Worm (Caenorhabditis elegans) whole organism, mixed stage, embryonic: ENCODE data around the gene clec-243.

Experiments
- M03D4.4 ChIP-seq: sonication (generic microtip); optimal IDR thresholded peaks from 2 replicates; lab custom pipeline; 2017; ENCODE audit warnings: mild to moderate bottlenecking, missing genetic modification characterization, missing compliant biosample characterization
- bed-3 ChIP-seq: fragments of 200-800 bp; sonication (Bioruptor generic); optimal IDR thresholded peaks from 3 replicates; lab custom pipeline; 2018; ENCODE audit warnings: mild to moderate bottlenecking, missing genetic modification characterization, moderate library complexity, missing compliant biosample characterization
- ceh-39 ChIP-seq: fragments of 150-350 bp; optimal IDR thresholded peaks from 2 replicates; lab custom pipeline; 2014; ENCODE audit warnings: missing biosample characterization, missing genetic modification characterization
- ceh-43 ChIP-seq: fragments of 200-800 bp; sonication (Bioruptor generic); optimal IDR thresholded peaks from 2 replicates; lab custom pipeline; 2018; ENCODE audit warnings: mild to moderate bottlenecking, missing genetic modification characterization, moderate library complexity, missing compliant biosample characterization
- ceh-83 ChIP-seq: fragments of 200-800 bp; sonication (Bioruptor generic); optimal IDR thresholded peaks from 2 replicates; lab custom pipeline; 2018; ENCODE audit warnings: mild to moderate bottlenecking, missing genetic modification characterization, missing compliant biosample characterization
- ces-1 ChIP-seq: fragments of 150-350 bp; optimal IDR thresholded peaks from 2 replicates; lab custom pipeline; 2014; ENCODE audit warnings: missing biosample characterization, missing genetic modification reagents, missing genetic modification characterization
- cnd-1 ChIP-seq: fragments of 200-800 bp; sonication (Bioruptor generic); optimal IDR thresholded peaks from 2 replicates; lab custom pipeline; 2018; ENCODE audit warnings: mild to moderate bottlenecking, missing genetic modification characterization, missing compliant biosample characterization
- drap-1 ChIP-seq: fragments of 200-800 bp; sonication (Bioruptor generic); optimal IDR thresholded peaks from 3 replicates; lab custom pipeline; 2018; ENCODE audit warnings: mild to moderate bottlenecking, missing genetic modification characterization, missing compliant biosample characterization
- elt-1 ChIP-seq: sonication (generic microtip); optimal IDR thresholded peaks from 2 replicates; lab custom pipeline; 2017; ENCODE audit warnings: missing genetic modification characterization, mild to moderate bottlenecking, missing compliant biosample characterization, antibody characterized with exemption, moderate library complexity, borderline replicate concordance; ENCODE audit not compliant: insufficient read depth
- elt-3 ChIP-seq: fragments of 150-350 bp; optimal IDR thresholded peaks from 2 replicates; lab custom pipeline; 2014; ENCODE audit warnings: missing biosample characterization, missing genetic modification characterization
- flh-1 ChIP-seq: fragments of 200-800 bp; sonication (Bioruptor generic); optimal IDR thresholded peaks from 2 replicates; lab custom pipeline; 2018; ENCODE audit warnings: mild to moderate bottlenecking, missing genetic modification characterization, moderate library complexity, missing compliant biosample characterization
- hlh-1 ChIP-seq: fragments of 150-350 bp; optimal IDR thresholded peaks from 2 replicates; lab custom pipeline; 2014; ENCODE audit warnings: missing biosample characterization, missing genetic modification reagents, missing genetic modification characterization
- lin-32 ChIP-seq: fragments of 200-800 bp; sonication (Bioruptor generic); optimal IDR thresholded peaks from 2 replicates; lab custom pipeline; 2018; ENCODE audit warnings: mild to moderate bottlenecking, missing genetic modification characterization, missing compliant biosample characterization
- lsy-2 ChIP-seq: fragments of 150-350 bp; optimal IDR thresholded peaks from 2 replicates; lab custom pipeline; 2014; ENCODE audit warnings: missing biosample characterization, missing genetic modification characterization
- mab-5 ChIP-seq: fragments of 150-350 bp; optimal IDR thresholded peaks from 2 replicates; lab custom pipeline; 2014; ENCODE audit warnings: missing biosample characterization, missing genetic modification characterization
- mep-1 ChIP-seq: fragments of 150-350 bp; optimal IDR thresholded peaks from 2 replicates; lab custom pipeline; 2017; ENCODE audit warnings: missing biosample characterization, missing genetic modification reagents, missing genetic modification characterization, inconsistent platforms
- mls-2 ChIP-seq: sonication (generic microtip); optimal IDR thresholded peaks from 2 replicates; lab custom pipeline; 2016; ENCODE audit warnings: mild to moderate bottlenecking, missing genetic modification characterization, moderate library complexity, missing compliant biosample characterization
- nhr-12 ChIP-seq: fragments of 150-350 bp; optimal IDR thresholded peaks from 2 replicates; lab custom pipeline; 2014; ENCODE audit warnings: missing biosample characterization, missing genetic modification characterization
- nhr-2 ChIP-seq: fragments of 150-350 bp; optimal IDR thresholded peaks from 2 replicates; lab custom pipeline; 2014; ENCODE audit warnings: missing biosample characterization, missing genetic modification characterization
- nhr-237 ChIP-seq: fragments of 150-350 bp; optimal IDR thresholded peaks from 2 replicates; lab custom pipeline; 2014; ENCODE audit warnings: missing biosample characterization, missing genetic modification characterization
- nhr-28 ChIP-seq: fragments of 150-350 bp; optimal IDR thresholded peaks from 2 replicates; lab custom pipeline; 2014; ENCODE audit warnings: missing biosample characterization, missing genetic modification characterization
- nhr-76 ChIP-seq: sonication (generic microtip); optimal IDR thresholded peaks from 2 replicates; lab custom pipeline; 2017; ENCODE audit warnings: missing biosample characterization, missing genetic modification characterization
- pha-4 ChIP-seq: fragments of 150-350 bp; optimal IDR thresholded peaks from 2 replicates; lab custom pipeline; 2018; ENCODE audit warnings: missing biosample characterization, missing genetic modification reagents, missing genetic modification characterization
- sem-2 ChIP-seq: fragments of 200-800 bp; sonication (Bioruptor generic); optimal IDR thresholded peaks from 2 replicates; lab custom pipeline; 2018; ENCODE audit warnings: mild to moderate bottlenecking, missing genetic modification characterization, missing compliant biosample characterization
- snpc-4 ChIP-seq: fragments of 150-350 bp; optimal IDR thresholded peaks from 2 replicates; lab custom pipeline; 2014; ENCODE audit warnings: missing biosample characterization, missing genetic modification characterization
- tbx-8 ChIP-seq: fragments of 200-800 bp; sonication (Bioruptor generic); optimal IDR thresholded peaks from 2 replicates; lab custom pipeline; 2018; ENCODE audit warnings: mild to moderate bottlenecking, missing genetic modification characterization, moderate library complexity, missing compliant biosample characterization
- unc-120 ChIP-seq: sonication (generic microtip); optimal IDR thresholded peaks from 2 replicates; lab custom pipeline; 2017; ENCODE audit warnings: missing genetic modification characterization, missing compliant biosample characterization; ENCODE audit not compliant: poor library complexity, severe bottlenecking
- unc-39 ChIP-seq: fragments of 150-350 bp; optimal IDR thresholded peaks from 2 replicates; lab custom pipeline; 2014; ENCODE audit warnings: missing biosample characterization, missing genetic modification characterization
- unc-62 ChIP-seq: fragments of 150-350 bp; optimal IDR thresholded peaks from 2 replicates; lab custom pipeline; 2014; ENCODE audit warnings: missing biosample characterization, missing genetic modification reagents, missing genetic modification characterization
- zip-8 ChIP-seq: fragments of 150-350 bp; optimal IDR thresholded peaks from 2 replicates; lab custom pipeline; 2014; ENCODE audit warnings: missing biosample characterization, missing genetic modification characterization
- ztf-11 ChIP-seq: fragments of 150-350 bp; optimal IDR thresholded peaks from 2 replicates; lab custom pipeline; 2014; ENCODE audit warnings: missing biosample characterization, missing genetic modification characterization

The clec-243 gene

ce11 chrV:17226119-17226518 lies 22.7 kb downstream of the clec-243 start, which contains the start of gene srh-112:
Gene srh-112, minus strand, starts transcription at chrV:17226219.
- TF ChIP-seq mls-2: no peak
- no peak for TF ChIP-seq unc-39 (tag; lab: Kevin White, UChicago)
- TF ChIP-seq lin-32 (GFP tag; lab: Kevin White, UChicago): no peak

- no peak for TF ChIP-seq nhr-76 (tag; lab: Kevin White, UChicago)
- TF ChIP-seq sem-2 (GFP tag; lab: Kevin White, UChicago): no peak
- TF ChIP-seq elt-1 (tag; lab: Kevin White, UChicago): no peak
- no peak for TF ChIP-seq unc-120 (tag; lab: Kevin White, UChicago)
- no peak for TF ChIP-seq nhr-28
- no peak for TF ChIP-seq unc-62
- TF ChIP-seq M03D4.4 (tag; lab: Kevin White, UChicago): no peak
- no peak for TF ChIP-seq elt-3
- no peak for TF ChIP-seq cnd-1 (tag; lab: Kevin White, UChicago)
- TF ChIP-seq snpc-4 (tag; lab: Kevin White, UChicago): no peak
- no peak for TF ChIP-seq pha-4 (tag; lab: Kevin White, UChicago)
- TF ChIP-seq lin-32 (GFP tag; lab: Kevin White, UChicago): no peak
- TF ChIP-seq flh-1 (GFP tag; lab: Kevin White, UChicago): no peak
- TF ChIP-seq zip-8 (tag; lab: Kevin White, UChicago): no peak
These were observed 23.4 kb downstream of the clec-243 start, which contains the start of gene scl-25 for ce11 chrV:17225389-17225788. Gene scl-25, plus strand, starts transcription at chrV:17225689.

- TF ChIP-seq elt-1 (tag; lab: Kevin White, UChicago) (no peak), elt-3 (no peak), sem-2 (GFP tag; lab: Kevin White, UChicago) (no peak), unc-62 (no peak), nhr-2 (tag; lab: Kevin White, UChicago) (no peak), zip-8 (tag; lab: Kevin White, UChicago) (no peak), bed-3 (no peak), mep-1 (tag; lab: Kevin White, UChicago) (no peak), cnd-1 (tag; lab: Kevin White, UChicago) (no peak), M03D4.4 (tag; lab: Kevin White, UChicago) (no peak), drap-1 (GFP tag; lab: Kevin White, UChicago) (no peak), nhr-28 (no peak), lin-32 (GFP tag; lab: Kevin White, UChicago) (no peak), nhr-12 (tag; lab: Kevin White, UChicago) (no peak), ceh-43 (no peak), nhr-76 (tag; lab: Kevin White, UChicago) (no peak), ces-1 (GFP tag; lab: Kevin White, UChicago) (no peak), mls-2 (no peak), tbx-8 (GFP tag; lab: Kevin White, UChicago) (no peak), nhr-237 (tag; lab: Kevin White, UChicago) (no peak)
- TF ChIP-seq, all 35 proteins: peak for 0
These were observed 25.5 kb downstream of the clec-243 start, which contains the start of gene srh-252 for ce11 chrV:17223305-17223704. Gene srh-252, minus strand, starts transcription at chrV:17223405.

- no peak for TF ChIP-seq snpc-4 (tag; lab: Kevin White, UChicago)
- no peak for TF ChIP-seq mep-1 (tag; lab: Kevin White, UChicago)
- peak; percentile 58 for TF ChIP-seq zip-8 (tag; lab: Kevin White, UChicago)
- TF ChIP-seq unc-120 (tag; lab: Kevin White, UChicago): no peak
- TF ChIP-seq, all 35 proteins: peak for 1
These were observed 28.5 kb downstream of the clec-243 start, which contains the start of gene srh-109 for ce11 chrV:17220345-17220744. Gene srh-109, minus strand, starts transcription at chrV:17220445.

ce11 chrV:17217690-17218089 lies 31.1 kb downstream of the clec-243 start, which contains the start of gene srbc-62:
Gene srbc-62, plus strand, starts transcription at chrV:17217990.
- TF ChIP-seq ceh-39: no peak
- no peak for TF ChIP-seq ceh-83 (GFP tag; lab: Kevin White, UChicago)
- no peak for TF ChIP-seq bed-3
- no peak for TF ChIP-seq lsy-2 (tag; lab: Kevin White, UChicago)
- no peak for TF ChIP-seq unc-120 (tag; lab: Kevin White, UChicago)
- TF ChIP-seq ceh-43: no peak
- no peak for TF ChIP-seq elt-1 (tag; lab: Kevin White, UChicago)
- no peak for TF ChIP-seq pha-4 (tag; lab: Kevin White, UChicago)
- TF ChIP-seq nhr-12 (tag; lab: Kevin White, UChicago): no peak
- TF ChIP-seq ztf-11: no peak
- TF ChIP-seq hlh-1 (tag; lab: Kevin White, UChicago): no peak
- TF ChIP-seq mab-5 (tag; lab: Kevin White, UChicago): no peak
- no peak for TF ChIP-seq drap-1 (GFP tag; lab: Kevin White, UChicago)
